Worm (Caenorhabditis elegans) whole organism, L3 larva: ENCODE results near the gene skpt-1.

Experiments used
- aly-2 ChIP-seq: fragments of 150-350 bp; optimal IDR thresholded peaks from 2 replicates; lab custom pipeline; 2014; ENCODE audit warnings: missing biosample characterization, missing genetic modification characterization
- ama-1 ChIP-seq: fragments of 150-350 bp; optimal IDR thresholded peaks from 2 replicates; lab custom pipeline; 2018
- ceh-16 ChIP-seq: sonication (generic microtip); optimal IDR thresholded peaks from 2 replicates; lab custom pipeline; 2017; ENCODE audit warnings: missing biosample characterization, missing genetic modification characterization
- ceh-28 ChIP-seq: fragments of 150-350 bp; optimal IDR thresholded peaks from 2 replicates; lab custom pipeline; 2014; ENCODE audit warnings: missing biosample characterization, missing genetic modification reagents, missing genetic modification characterization
- ceh-9 ChIP-seq: sonication (generic microtip); optimal IDR thresholded peaks from 2 replicates; lab custom pipeline; 2018; ENCODE audit warnings: missing biosample characterization, missing genetic modification characterization
- daf-12 ChIP-seq: fragments of 150-350 bp; optimal IDR thresholded peaks from 2 replicates; lab custom pipeline; 2014; ENCODE audit warnings: missing biosample characterization, missing genetic modification reagents, missing genetic modification characterization
- egl-27 ChIP-seq: sonication (generic microtip); optimal IDR thresholded peaks from 4 replicates; lab custom pipeline; 2017; ENCODE audit warnings: missing biosample characterization, missing genetic modification reagents, missing genetic modification characterization
- egl-5 ChIP-seq: fragments of 150-350 bp; optimal IDR thresholded peaks from 2 replicates; lab custom pipeline; 2017; ENCODE audit warnings: missing biosample characterization, missing genetic modification reagents, missing genetic modification characterization, inconsistent platforms
- elt-2 ChIP-seq: sonication (generic microtip); optimal IDR thresholded peaks from 2 replicates; lab custom pipeline; 2016; ENCODE audit warnings: missing genetic modification reagents, mild to moderate bottlenecking, missing genetic modification characterization, missing compliant biosample characterization
- elt-3 ChIP-seq, 3 experiments: fragments of 150-350 bp in 1 of 3; sonication (generic microtip) in 2 of 3; optimal IDR thresholded peaks; 2 replicates in 2 of 3; 4 replicates in 1 of 3; lab custom pipeline; 2014 to 2017; ENCODE audit warnings: missing biosample characterization in 3 of 3, missing genetic modification characterization in 3 of 3
- eor-1 ChIP-seq, 2 experiments: fragments of 150-350 bp; optimal IDR thresholded peaks; 2 replicates each; lab custom pipeline; 2014 to 2018; ENCODE audit warnings: missing biosample characterization in 2 of 2, missing genetic modification characterization in 2 of 2
- fkh-10 ChIP-seq: sonication (generic microtip); optimal IDR thresholded peaks from 2 replicates; lab custom pipeline; 2017; ENCODE audit warnings: missing biosample characterization, missing genetic modification reagents, missing genetic modification characterization
- fkh-2 ChIP-seq: fragments of 150-350 bp; optimal IDR thresholded peaks from 2 replicates; lab custom pipeline; 2014; ENCODE audit warnings: missing biosample characterization, missing genetic modification reagents, missing genetic modification characterization
- fos-1 ChIP-seq: fragments of 150-350 bp; optimal IDR thresholded peaks from 2 replicates; lab custom pipeline; 2014; ENCODE audit warnings: missing biosample characterization, missing genetic modification characterization
- hmg-11 ChIP-seq: sonication (generic microtip); optimal IDR thresholded peaks from 2 replicates; lab custom pipeline; 2016; ENCODE audit warnings: missing genetic modification characterization, missing compliant biosample characterization
- lin-15B ChIP-seq: fragments of 150-350 bp; optimal IDR thresholded peaks from 2 replicates; lab custom pipeline; 2014; ENCODE audit warnings: missing biosample characterization, missing genetic modification characterization
- mml-1 ChIP-seq: fragments of 150-350 bp; sonication (generic microtip); optimal IDR thresholded peaks from 3 replicates; lab custom pipeline; 2014; ENCODE audit warnings: missing biosample characterization, missing genetic modification characterization
- nfya-1 ChIP-seq: sonication (generic microtip); optimal IDR thresholded peaks from 2 replicates; lab custom pipeline; 2017; ENCODE audit warnings: missing genetic modification characterization, mild to moderate bottlenecking, missing compliant biosample characterization, antibody characterized with exemption, moderate library complexity; ENCODE audit not compliant: insufficient read depth
- nhr-12 ChIP-seq: fragments of 150-350 bp; optimal IDR thresholded peaks from 2 replicates; lab custom pipeline; 2014; ENCODE audit warnings: missing biosample characterization, missing genetic modification characterization
- nhr-23 ChIP-seq: fragments of 150-350 bp; optimal IDR thresholded peaks from 2 replicates; lab custom pipeline; 2014; ENCODE audit warnings: missing biosample characterization, missing genetic modification reagents, missing genetic modification characterization
- nhr-237 ChIP-seq: fragments of 150-350 bp; optimal IDR thresholded peaks from 2 replicates; lab custom pipeline; 2014; ENCODE audit warnings: missing biosample characterization, missing genetic modification characterization
- nhr-25 ChIP-seq: sonication (generic microtip); optimal IDR thresholded peaks from 2 replicates; lab custom pipeline; 2017; ENCODE audit warnings: missing biosample characterization, missing genetic modification characterization
- nhr-28 ChIP-seq: fragments of 150-350 bp; optimal IDR thresholded peaks from 2 replicates; lab custom pipeline; 2014; ENCODE audit warnings: missing biosample characterization, missing genetic modification characterization
- nhr-43 ChIP-seq: sonication (generic microtip); optimal IDR thresholded peaks from 2 replicates; lab custom pipeline; 2016; ENCODE audit warnings: mild to moderate bottlenecking, missing genetic modification characterization, missing compliant biosample characterization; ENCODE audit not compliant: poor library complexity, severe bottlenecking
- nhr-76 ChIP-seq: fragments of 150-350 bp; sonication (generic microtip); optimal IDR thresholded peaks from 5 replicates; lab custom pipeline; 2014; ENCODE audit warnings: missing biosample characterization, missing genetic modification characterization
- pha-4 ChIP-seq: fragments of 150-350 bp; optimal IDR thresholded peaks from 2 replicates; lab custom pipeline; 2014; ENCODE audit warnings: missing biosample characterization, missing genetic modification reagents, missing genetic modification characterization
- pqm-1 ChIP-seq: fragments of 150-350 bp; optimal IDR thresholded peaks from 2 replicates; lab custom pipeline; 2017; ENCODE audit warnings: missing biosample characterization, missing genetic modification characterization, inconsistent platforms
- skn-1 ChIP-seq: fragments of 150-350 bp; optimal IDR thresholded peaks from 2 replicates; lab custom pipeline; 2014; ENCODE audit warnings: missing biosample characterization, missing genetic modification characterization
- tbx-2 ChIP-seq: sonication (generic microtip); optimal IDR thresholded peaks from 2 replicates; lab custom pipeline; 2016; ENCODE audit warnings: mild to moderate bottlenecking, missing genetic modification characterization, missing compliant biosample characterization
- unc-62 ChIP-seq: fragments of 150-350 bp; sonication (generic microtip); optimal IDR thresholded peaks from 4 replicates; lab custom pipeline; 2014; ENCODE audit warnings: missing biosample characterization, missing genetic modification reagents, missing genetic modification characterization
- ztf-11 ChIP-seq: fragments of 150-350 bp; optimal IDR thresholded peaks from 2 replicates; lab custom pipeline; 2014; ENCODE audit warnings: missing biosample characterization, missing genetic modification characterization
- ztf-4 ChIP-seq: fragments of 150-350 bp; optimal IDR thresholded peaks from 2 replicates; lab custom pipeline; 2014; ENCODE audit warnings: missing biosample characterization, missing genetic modification characterization

Gene skpt-1

ce11 chrIII:5422561-5423103 lies 25.6 kb downstream of the skpt-1 start:
- TF ChIP-seq egl-5 (peak; percentile 12), elt-3 (tag; optimal IDR thresholded peaks at IDR 0.05; lab: Kevin White, UChicago) (no peak), fkh-10 (GFP tag; lab: Kevin White, UChicago) (no peak), aly-2 (tag; lab: Kevin White, UChicago) (no peak), ztf-11 (tag; lab: Kevin White, UChicago) (no peak), lin-15B (no peak), nhr-23 (tag; lab: Kevin White, UChicago) (peak; percentile 39)
- TF ChIP-seq, all 47 proteins: peak for 2

- TF ChIP-seq elt-2 (peak; percentile 66), nhr-76 (tag; lab: Kevin White, UChicago) (no peak), fkh-2 (tag; lab: Kevin White, UChicago) (no peak), pqm-1 (tag; lab: Kevin White, UChicago) (peak; percentile 48), skn-1 (tag; lab: Kevin White, UChicago) (no peak), nhr-23 (tag; lab: Kevin White, UChicago) (peak; percentile 71), nhr-43 (peak; percentile 67), hmg-11 (tag; lab: Kevin White, UChicago) (peak; percentile 25), nhr-25 (peak; percentile 86), nfya-1 (tag; lab: Kevin White, UChicago) (peak; percentile 45), fos-1 (no peak), egl-27 (tag; lab: Kevin White, UChicago) (peak; percentile 13)
These were observed 26.8 kb downstream of the skpt-1 start for ce11 chrIII:5421406-5421805.

- no peak for TF ChIP-seq nfya-1 (tag; lab: Kevin White, UChicago)
- TF ChIP-seq ama-1 = no peak
- peak; percentile 72 for TF ChIP-seq elt-2
- TF ChIP-seq nhr-237 = no peak
- TF ChIP-seq pha-4 (tag; lab: Kevin White, UChicago) = peak; percentile 91
- no peak for TF ChIP-seq ztf-4 (tag; lab: Kevin White, UChicago)
- TF ChIP-seq, all 47 proteins: peak for 2
These were observed 27.9 kb downstream of the skpt-1 start for ce11 chrIII:5420276-5420675.

- TF ChIP-seq ama-1 (peak; percentile 19), fkh-2 (tag; lab: Kevin White, UChicago) (no peak), hmg-11 (tag; lab: Kevin White, UChicago) (no peak)
These were observed 28.7 kb downstream of the skpt-1 start for ce11 chrIII:5419527-5419926.

ce11 chrIII:5417921-5418320 lies 30.3 kb downstream of the skpt-1 start:
- TF ChIP-seq eor-1 (tag; optimal IDR thresholded peaks at IDR 0.05; lab: Kevin White, UChicago) = no peak
- no peak for TF ChIP-seq mml-1 (tag; lab: Kevin White, UChicago)
- TF ChIP-seq pha-4 (tag; lab: Kevin White, UChicago) = peak; percentile 43
- no peak for TF ChIP-seq nhr-43
- TF ChIP-seq ztf-11 (tag; lab: Kevin White, UChicago) = no peak

- TF ChIP-seq aly-2 (tag; lab: Kevin White, UChicago) = no peak
- no peak for TF ChIP-seq unc-62
- no peak for TF ChIP-seq lin-15B
- no peak for TF ChIP-seq hmg-11 (tag; lab: Kevin White, UChicago)
- TF ChIP-seq daf-12 = no peak
- no peak for TF ChIP-seq nhr-12 (tag; lab: Kevin White, UChicago)
These were observed 34.5 kb downstream of the skpt-1 start, which contains the start of gene grl-22 for ce11 chrIII:5413680-5414079. TSS of gene grl-22 (minus strand) at chrIII:5414011.

ce11 chrIII:5407588-5407987 lies 40.6 kb downstream of the skpt-1 start, which contains the start of gene W03A5.1:
TSS of gene W03A5.1 (plus strand) at chrIII:5407888.
- TF ChIP-seq fos-1 = no peak
- TF ChIP-seq nhr-28 (tag; lab: Kevin White, UChicago) = no peak
- TF ChIP-seq skn-1 (tag; lab: Kevin White, UChicago) = no peak
- TF ChIP-seq nhr-12 (tag; lab: Kevin White, UChicago) = no peak
- no peak for TF ChIP-seq tbx-2
- TF ChIP-seq lin-15B = no peak
- TF ChIP-seq ceh-28 (tag; lab: Kevin White, UChicago) = no peak
- TF ChIP-seq ceh-16 (tag; lab: Kevin White, UChicago) = no peak
- no peak for TF ChIP-seq ceh-9
- no peak for TF ChIP-seq unc-62
- no peak for TF ChIP-seq egl-27 (tag; lab: Kevin White, UChicago)
